Worm (Caenorhabditis elegans) whole organism, L4 larva: ENCODE measurements around the gene dec-7.

Experiments used
- F10B5.3 ChIP-seq: sonication (generic microtip); optimal IDR thresholded peaks from 2 replicates; lab custom pipeline; 2016; ENCODE audit warnings: mild to moderate bottlenecking, missing genetic modification characterization, missing compliant biosample characterization
- F26F4.8 ChIP-seq: fragments of 200-800 bp; sonication (Bioruptor generic); conservative IDR thresholded peaks from 2 replicates; pipeline ENCODE4 v1.3.6; 2022; ENCODE audit warnings: missing genetic modification characterization, missing compliant biosample characterization
- T26A8.4 ChIP-seq: fragments of 200-800 bp; sonication (Bioruptor generic); IDR thresholded peaks from 2 replicates; pipeline ENCODE4 v1.3.6; 2022; ENCODE audit warnings: missing genetic modification characterization, missing compliant biosample characterization
- Y5F2A.4 ChIP-seq: fragments of 200-800 bp; sonication (Bioruptor generic); optimal IDR thresholded peaks from 2 replicates; lab custom pipeline; 2018; ENCODE audit warnings: mild to moderate bottlenecking, missing genetic modification characterization, missing compliant biosample characterization
- ZK546.5 ChIP-seq, 2 experiments: sonication (generic microtip); optimal IDR thresholded peaks; 2 replicates each; lab custom pipeline; 2017; ENCODE audit warnings: missing biosample characterization in 2 of 2, missing genetic modification characterization in 2 of 2
- aha-1 ChIP-seq: fragments of 150-350 bp; peaks from one replicate; lab custom pipeline; 2014; ENCODE audit warnings: missing biosample characterization, missing genetic modification characterization
- arid-1 ChIP-seq: fragments of 200-800 bp; sonication (Bioruptor generic); conservative IDR thresholded peaks from 2 replicates; pipeline ENCODE4 v1.3.6; 2022; ENCODE audit warnings: missing genetic modification reagents, missing genetic modification characterization, missing compliant biosample characterization
- ceh-28 ChIP-seq: fragments of 150-350 bp; optimal IDR thresholded peaks from 2 replicates; lab custom pipeline; 2014; ENCODE audit warnings: missing biosample characterization, missing genetic modification reagents, missing genetic modification characterization
- cey-2 ChIP-seq: sonication (generic microtip); optimal IDR thresholded peaks from 3 replicates; lab custom pipeline; 2017; ENCODE audit warnings: missing genetic modification characterization, mild to moderate bottlenecking, missing compliant biosample characterization, antibody characterized with exemption, borderline replicate concordance; ENCODE audit not compliant: insufficient read depth
- daf-16 ChIP-seq, 3 experiments: sonication (generic microtip); optimal IDR thresholded peaks; 2 replicates each; lab custom pipeline; 2016 to 2017; ENCODE audit warnings: missing genetic modification characterization in 3 of 3, missing genetic modification reagents in 3 of 3, mild to moderate bottlenecking in 2 of 3, missing compliant biosample characterization in 2 of 3, missing biosample characterization in 1 of 3, moderate library complexity in 1 of 3
- dmd-8 ChIP-seq: fragments of 200-800 bp; sonication (Bioruptor generic); IDR thresholded peaks from 2 replicates; pipeline ENCODE4 v1.3.6; 2022; ENCODE audit warnings: missing genetic modification characterization, missing compliant biosample characterization
- dmd-9 ChIP-seq: fragments of 200-800 bp; sonication (Bioruptor generic); IDR thresholded peaks from 2 replicates; pipeline ENCODE4 v1.3.6; 2022; ENCODE audit warnings: missing genetic modification reagents, missing genetic modification characterization, missing compliant biosample characterization
- dve-1 ChIP-seq: sonication (generic microtip); optimal IDR thresholded peaks from 2 replicates; lab custom pipeline; 2017; ENCODE audit warnings: antibody characterized with exemption, mild to moderate bottlenecking, missing genetic modification characterization, missing compliant biosample characterization; ENCODE audit not compliant: insufficient read depth
- egl-27 ChIP-seq: sonication (generic microtip); optimal IDR thresholded peaks from 3 replicates; lab custom pipeline; 2017; ENCODE audit warnings: missing biosample characterization, missing genetic modification reagents, missing genetic modification characterization
- fos-1 ChIP-seq: fragments of 150-350 bp; optimal IDR thresholded peaks from 2 replicates; lab custom pipeline; 2014; ENCODE audit warnings: missing biosample characterization, missing genetic modification characterization
- gei-8 ChIP-seq: fragments of 200-800 bp; sonication (Bioruptor generic); optimal IDR thresholded peaks from 2 replicates; lab custom pipeline; 2018; ENCODE audit warnings: mild to moderate bottlenecking, missing genetic modification characterization, missing compliant biosample characterization
- hlh-11 ChIP-seq: fragments of 200-800 bp; sonication (Bioruptor generic); optimal IDR thresholded peaks from 2 replicates; lab custom pipeline; 2018; ENCODE audit warnings: mild to moderate bottlenecking, missing genetic modification characterization, missing compliant biosample characterization
- hlh-30 ChIP-seq: sonication (generic microtip); optimal IDR thresholded peaks from 2 replicates; lab custom pipeline; 2017; ENCODE audit warnings: antibody characterized with exemption, mild to moderate bottlenecking, missing genetic modification characterization, missing compliant biosample characterization; ENCODE audit not compliant: insufficient read depth
- jun-1 ChIP-seq: fragments of 150-350 bp; optimal IDR thresholded peaks from 2 replicates; lab custom pipeline; 2014; ENCODE audit warnings: missing biosample characterization, missing genetic modification reagents, missing genetic modification characterization
- lin-1 ChIP-seq: fragments of 200-800 bp; sonication (Bioruptor generic); IDR thresholded peaks from 2 replicates; pipeline ENCODE4 v1.3.6; 2022; ENCODE audit warnings: missing genetic modification reagents, missing genetic modification characterization, missing compliant biosample characterization
- lin-38 ChIP-seq: fragments of 200-800 bp; sonication (Bioruptor generic); IDR thresholded peaks from 2 replicates; pipeline ENCODE4 v1.3.6; 2022; ENCODE audit warnings: missing genetic modification reagents, missing genetic modification characterization, missing compliant biosample characterization
- lin-39 ChIP-seq: fragments of 150-350 bp; optimal IDR thresholded peaks from 2 replicates; lab custom pipeline; 2014; ENCODE audit warnings: missing biosample characterization, missing genetic modification reagents, missing genetic modification characterization
- lir-3 ChIP-seq: sonication (generic microtip); optimal IDR thresholded peaks from 2 replicates; lab custom pipeline; 2016; ENCODE audit warnings: mild to moderate bottlenecking, missing genetic modification characterization, missing compliant biosample characterization
- madf-5 ChIP-seq, 2 experiments: fragments of 200-800 bp; sonication (Bioruptor generic); IDR thresholded peaks; 2 replicates each; pipeline ENCODE4 v1.3.6; 2022; ENCODE audit warnings: missing compliant biosample characterization in 2 of 2, missing genetic modification characterization in 2 of 2
- madf-9 ChIP-seq: fragments of 200-800 bp; sonication (Bioruptor generic); conservative IDR thresholded peaks from 2 replicates; pipeline ENCODE4 v1.3.6; 2022; ENCODE audit warnings: missing genetic modification reagents, missing genetic modification characterization, missing compliant biosample characterization
- mdt-29 ChIP-seq: fragments of 200-800 bp; sonication (Bioruptor generic); IDR thresholded peaks from 2 replicates; pipeline ENCODE4 v1.3.6; 2022; ENCODE audit warnings: missing genetic modification reagents, missing genetic modification characterization, missing compliant biosample characterization
- mxl-3 ChIP-seq: fragments of 200-800 bp; sonication (Bioruptor generic); optimal IDR thresholded peaks from 2 replicates; lab custom pipeline; 2018; ENCODE audit warnings: mild to moderate bottlenecking, missing genetic modification characterization, missing compliant biosample characterization
- nhr-111 ChIP-seq: fragments of 200-800 bp; sonication (Bioruptor generic); optimal IDR thresholded peaks from 2 replicates; lab custom pipeline; 2018; ENCODE audit warnings: mild to moderate bottlenecking, missing genetic modification characterization, missing compliant biosample characterization
- nhr-237 ChIP-seq: sonication (generic microtip); optimal IDR thresholded peaks from 2 replicates; lab custom pipeline; 2017; ENCODE audit warnings: missing biosample characterization, missing genetic modification characterization
- nhr-28 ChIP-seq: fragments of 150-350 bp; optimal IDR thresholded peaks from 2 replicates; lab custom pipeline; 2014; ENCODE audit warnings: missing biosample characterization, missing genetic modification characterization
- nhr-48 ChIP-seq: sonication (generic microtip); optimal IDR thresholded peaks from 2 replicates; lab custom pipeline; 2016; ENCODE audit warnings: mild to moderate bottlenecking, missing genetic modification characterization, missing compliant biosample characterization
- nhr-6 ChIP-seq: fragments of 150-350 bp; optimal IDR thresholded peaks from 2 replicates; lab custom pipeline; 2014; ENCODE audit warnings: missing biosample characterization, missing genetic modification characterization
- nhr-76 ChIP-seq: fragments of 150-350 bp; optimal IDR thresholded peaks from 2 replicates; lab custom pipeline; 2014; ENCODE audit warnings: missing biosample characterization, missing genetic modification characterization
- nhr-77 ChIP-seq: fragments of 150-350 bp; optimal IDR thresholded peaks from 2 replicates; lab custom pipeline; 2014; ENCODE audit warnings: missing biosample characterization, missing genetic modification characterization
- pqm-1 ChIP-seq: sonication (generic microtip); optimal IDR thresholded peaks from 2 replicates; lab custom pipeline; 2017; ENCODE audit warnings: missing biosample characterization, missing genetic modification characterization
- sdz-12 ChIP-seq: fragments of 200-800 bp; sonication (Bioruptor generic); optimal IDR thresholded peaks from 2 replicates; lab custom pipeline; 2018; ENCODE audit warnings: mild to moderate bottlenecking, missing genetic modification characterization, missing compliant biosample characterization
- snpc-1.2 ChIP-seq: fragments of 200-800 bp; sonication (Bioruptor generic); IDR thresholded peaks from 2 replicates; pipeline ENCODE4 v1.3.6; 2022; ENCODE audit warnings: missing genetic modification reagents, missing genetic modification characterization, missing compliant biosample characterization
- spr-3 ChIP-seq: fragments of 200-800 bp; sonication (Bioruptor generic); optimal IDR thresholded peaks from 2 replicates; lab custom pipeline; 2018; ENCODE audit warnings: mild to moderate bottlenecking, missing genetic modification characterization, missing compliant biosample characterization
- tra-1 ChIP-seq: fragments of 200-800 bp; sonication (Bioruptor generic); IDR thresholded peaks from 2 replicates; pipeline ENCODE4 v1.3.6; 2022; ENCODE audit warnings: missing genetic modification reagents, missing genetic modification characterization, missing compliant biosample characterization
- unc-39 ChIP-seq: sonication (generic microtip); optimal IDR thresholded peaks from 2 replicates; lab custom pipeline; 2017; ENCODE audit warnings: missing biosample characterization, missing genetic modification characterization
- ztf-7 ChIP-seq: fragments of 150-350 bp; optimal IDR thresholded peaks from 2 replicates; lab custom pipeline; 2014; ENCODE audit warnings: missing biosample characterization, missing genetic modification characterization

The dec-7 gene

DNA sequence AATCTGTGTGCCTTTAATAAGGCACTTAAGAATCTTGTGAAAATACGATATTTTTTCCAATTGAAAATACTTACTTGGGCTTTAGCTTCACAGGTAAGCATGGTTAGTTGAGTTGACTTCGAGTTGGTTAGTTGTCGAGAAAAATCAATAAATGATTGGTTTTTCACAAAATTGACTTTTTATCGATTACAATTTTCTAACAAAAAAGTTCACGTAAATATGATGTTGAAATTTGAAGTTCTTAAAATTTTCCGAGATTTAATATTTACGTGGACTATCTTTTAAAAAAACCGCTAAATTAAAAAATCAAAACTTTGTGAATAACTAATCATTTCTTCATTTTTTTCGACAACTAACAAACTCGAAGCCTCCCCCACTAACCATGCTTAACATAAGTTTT lies 11.4 kb upstream of the dec-7 start, which contains the start of gene F40F12.3:
TSS of gene F40F12.3 (minus strand) at position 101 of the 400 bp plus-strand sequence.
- TF ChIP-seq nhr-48 (tag; lab: Kevin White, UChicago) (no peak), spr-3 (GFP tag; lab: Kevin White, UChicago) (no peak), dmd-9 (no peak), gei-8 (GFP tag; lab: Kevin White, UChicago) (no peak), lin-39 (no peak), nhr-6 (tag; lab: Kevin White, UChicago) (no peak), T26A8.4 (GFP tag; lab: Robert Waterston, UW) (no peak), fos-1 (tag; lab: Kevin White, UChicago) (no peak), ZK546.5 (tag; optimal IDR thresholded peaks at IDR 0.05; lab: Kevin White, UChicago) (no peak), nhr-76 (tag; lab: Kevin White, UChicago) (no peak), sdz-12 (GFP tag; lab: Kevin White, UChicago) (no peak), egl-27 (tag; lab: Kevin White, UChicago) (no peak), mxl-3 (no peak), aha-1 (tag; lab: Kevin White, UChicago) (no peak), arid-1 (GFP tag; lab: Robert Waterston, UW) (no peak), Y5F2A.4 (GFP tag; lab: Kevin White, UChicago) (no peak), F26F4.8 (GFP tag; lab: Robert Waterston, UW) (no peak), F10B5.3 (tag; lab: Kevin White, UChicago) (no peak), tra-1 (GFP tag; lab: Robert Waterston, UW) (no peak), madf-9 (GFP tag; lab: Robert Waterston, UW) (no peak)

- TF ChIP-seq snpc-1.2 (GFP tag; lab: Robert Waterston, UW): no peak
- TF ChIP-seq pqm-1 (tag; lab: Kevin White, UChicago): peak; percentile 9
- TF ChIP-seq cey-2 (tag; lab: Kevin White, UChicago): no peak
- TF ChIP-seq ceh-28 (tag; lab: Kevin White, UChicago): no peak
- TF ChIP-seq ztf-7 (tag; lab: Kevin White, UChicago): no peak
- peak; percentile 16 for TF ChIP-seq hlh-30
- TF ChIP-seq lir-3: no peak
- TF ChIP-seq fos-1 (tag; lab: Kevin White, UChicago): no peak
- TF ChIP-seq lin-1 (GFP tag; lab: Robert Waterston, UW): no peak
- TF ChIP-seq nhr-6 (tag; lab: Kevin White, UChicago): no peak
- no peak for TF ChIP-seq madf-5 (GFP tag; IDR thresholded peaks at IDR 0.05; lab: Robert Waterston, UW)
- TF ChIP-seq jun-1 (tag; lab: Kevin White, UChicago): no peak
- peak; percentile 11 for TF ChIP-seq nhr-77 (tag; lab: Kevin White, UChicago)
- no peak for TF ChIP-seq nhr-48 (tag; lab: Kevin White, UChicago)
- no peak for TF ChIP-seq dmd-8 (GFP tag; lab: Robert Waterston, UW)
- peak; percentile 11 for TF ChIP-seq hlh-11
- no peak for TF ChIP-seq nhr-237
- no peak for TF ChIP-seq mdt-29 (GFP tag; lab: Robert Waterston, UW)
- TF ChIP-seq dve-1: peak; percentile 38
- peak; percentile 56 for TF ChIP-seq nhr-28 (tag; lab: Kevin White, UChicago)
- no peak for TF ChIP-seq nhr-111 (GFP tag; lab: Kevin White, UChicago)
- no peak for TF ChIP-seq lin-38 (GFP tag; lab: Robert Waterston, UW)
- no peak for TF ChIP-seq unc-39 (tag; lab: Kevin White, UChicago)
- no peak for TF ChIP-seq daf-16 (GFP tag; optimal IDR thresholded peaks at IDR 0.05; lab: Kevin White, UChicago)
- peak; percentile 86 for TF ChIP-seq daf-16 (tag; optimal IDR thresholded peaks at IDR 0.05; lab: Kevin White, UChicago)
These were observed 9.9 kb upstream of the dec-7 start for ce11 chrIII:9922310-9922709.
